Fruit fly (Drosophila melanogaster): ENCODE results near the gene CG17746.

CG17746 gene

dm6 chr3L:3248714-3249663 is 9.6 kb upstream of the CG17746 start (continued):
- TF ChIP-seq Abd-B (GFP tag; optimal IDR thresholded peaks at IDR 0.05) (peak; percentile 1), mirr (GFP tag; optimal IDR thresholded peaks at IDR 0.05) (no peak), CG6765 (GFP tag; optimal IDR thresholded peaks at IDR 0.05) (no peak), CG2116 (GFP tag; optimal IDR thresholded peaks at IDR 0.05) (no peak), NK7.1 (GFP tag; optimal IDR thresholded peaks at IDR 0.05) (no peak), CG17568 (GFP tag; optimal IDR thresholded peaks at IDR 0.05) (no peak), Hand (GFP tag; optimal IDR thresholded peaks at IDR 0.05) (no peak), CG16779 (GFP tag; IDR thresholded peaks at IDR 0.05) (0 out of 2 replicates have a peak, but pooled peaks have one; percentile 21), CG6254 (GFP tag; optimal IDR thresholded peaks at IDR 0.05) (peak; percentile 34), CG17359 (tag; optimal IDR thresholded peaks at IDR 0.05) (peak; percentile 34), Taf1 (GFP tag; IDR thresholded peaks at IDR 0.05) (no peak), Hr3 (GFP tag; optimal IDR thresholded peaks at IDR 0.05) (peak; percentile 18), mld (GFP tag; IDR thresholded peaks at IDR 0.05; ENCODE audit: partially characterized antibody) (no peak), CG9609 (GFP tag; optimal IDR thresholded peaks at IDR 0.05) (no peak), fd96Cb (tag; optimal IDR thresholded peaks at IDR 0.05) (peak; percentile 38), esg (GFP tag; conservative IDR thresholded peaks at IDR 0.05) (peak; percentile 48), Fer2 (tag; optimal IDR thresholded peaks at IDR 0.05) (no peak), CG8924 (tag; optimal IDR thresholded peaks at IDR 0.05) (peak; percentile 54), Dip3 (GFP tag; optimal IDR thresholded peaks at IDR 0.05) (peak; percentile 25), tio (GFP tag; optimal IDR thresholded peaks at IDR 0.05) (peak; percentile 71), Hr39 (optimal IDR thresholded peaks at IDR 0.05) (no peak), tgo (GFP tag; IDR thresholded peaks at IDR 0.05) (0 out of 3 replicates have a peak, but pooled peaks have one; percentile 31), CG11723 (GFP tag; optimal IDR thresholded peaks at IDR 0.05) (peak; percentile 27), H2.0 (GFP tag; IDR thresholded peaks at IDR 0.05) (no peak), Ets97D (GFP tag; optimal IDR thresholded peaks at IDR 0.05) (no peak), ap (GFP tag; IDR thresholded peaks at IDR 0.05) (0 out of 2 replicates have a peak, but pooled peaks have one; percentile 4), nau (GFP tag; optimal IDR thresholded peaks at IDR 0.05) (peak; percentile 4), ci (GFP tag; IDR thresholded peaks at IDR 0.05) (peak; percentile 63; the same call in 2 of the 3 replicates), cg (GFP tag; optimal IDR thresholded peaks at IDR 0.05) (peak; percentile 61), CG4707 (GFP tag; optimal IDR thresholded peaks at IDR 0.05) (no peak), kah (GFP tag; optimal IDR thresholded peaks at IDR 0.05) (no peak), CG2129 (GFP tag; IDR thresholded peaks at IDR 0.05; ENCODE audit: partially characterized antibody) (no peak), sna (GFP tag; IDR thresholded peaks at IDR 0.05; ENCODE audit: partially characterized antibody) (no peak), pzg (GFP tag; optimal IDR thresholded peaks at IDR 0.05) (no peak), CG17328 (GFP tag; IDR thresholded peaks at IDR 0.05) (no peak), CG31388 (GFP tag; optimal IDR thresholded peaks at IDR 0.05) (no peak), CG9817 (tag; optimal IDR thresholded peaks at IDR 0.05) (no peak), CG4360 (GFP tag; IDR thresholded peaks at IDR 0.05) (no peak), zfh2 (GFP tag; optimal IDR thresholded peaks at IDR 0.05) (no peak), CG17612 (GFP tag; IDR thresholded peaks at IDR 0.05) (no peak), Ets65A (GFP tag) (peak; percentile 92), row (GFP tag; IDR thresholded peaks at IDR 0.05) (peak; percentile 54), Mrtf (GFP tag; IDR thresholded peaks at IDR 0.05) (no peak), C15 (GFP tag; IDR thresholded peaks at IDR 0.05) (no peak), zen2 (GFP tag; IDR thresholded peaks at IDR 0.05; ENCODE audit: partially characterized antibody) (no peak), Max (GFP tag; optimal IDR thresholded peaks at IDR 0.05) (no peak), Hr51 (GFP tag; optimal IDR thresholded peaks at IDR 0.05) (peak in 1 of 2 experiments; percentile 70), usp (GFP tag; optimal IDR thresholded peaks at IDR 0.05) (no peak), fd102C (GFP tag; optimal IDR thresholded peaks at IDR 0.05) (no peak)

All from whole organism, embryonic.